Worm (Caenorhabditis elegans): ENCODE results near the gene F41B4.1.

DNA sequence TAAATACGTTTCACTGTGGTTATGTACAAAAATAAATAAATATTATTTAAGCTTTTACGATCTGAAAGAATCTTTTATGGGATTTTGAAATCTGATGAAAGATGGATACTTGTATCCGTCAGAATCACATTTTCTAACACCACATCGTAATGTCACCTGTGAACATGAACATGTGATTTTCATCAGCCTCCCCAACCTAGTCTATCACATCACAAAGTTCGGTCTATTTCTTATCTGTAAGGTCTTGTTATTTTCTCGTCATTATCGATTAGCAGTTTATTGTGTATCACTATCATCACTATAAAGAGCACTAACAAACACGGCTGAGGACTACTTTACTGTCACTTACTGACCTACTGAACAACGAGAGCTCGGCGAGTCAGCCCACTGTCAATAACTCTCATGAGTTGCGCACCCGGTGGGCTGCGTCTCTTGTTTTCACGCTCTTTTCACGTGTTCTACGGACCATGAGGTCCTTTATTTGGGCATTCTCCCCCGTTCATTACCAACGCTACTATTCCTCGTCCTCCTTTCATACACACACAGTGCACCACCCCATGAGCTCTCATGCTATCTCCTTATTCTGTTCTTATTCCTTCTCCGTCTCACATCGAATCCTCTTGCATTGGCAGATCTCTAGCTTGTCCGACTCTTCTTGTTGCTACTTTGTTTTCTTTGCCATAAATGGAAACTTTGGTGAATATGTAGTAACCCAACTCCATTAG, 18.4 kb downstream of the F41B4.1 start:
- TF ChIP-seq him-1 (tag; optimal IDR thresholded peaks at IDR 0.05) (no peak), dao-5 (tag; optimal IDR thresholded peaks at IDR 0.05) (no peak)
